Worm (Caenorhabditis elegans) whole organism, young adult: ENCODE data around the gene dmd-9.
"Not testable (repeated sequence)": the region's sequence is repeated elsewhere in the genome, so short reads cannot be mapped to it uniquely, and the experiment has no call there.

Experiments
- Y67H2A.10 ChIP-seq: fragments of 200-800 bp; sonication (Bioruptor generic); conservative IDR thresholded peaks from 2 replicates; pipeline ENCODE4 v1.3.6; 2022; ENCODE audit warnings: missing genetic modification reagents, missing genetic modification characterization, missing compliant biosample characterization
- madf-8 ChIP-seq: fragments of 200-800 bp; sonication (Bioruptor generic); conservative IDR thresholded peaks from 2 replicates; pipeline ENCODE4 v1.3.6; 2022; ENCODE audit warnings: missing genetic modification reagents, missing genetic modification characterization, missing compliant biosample characterization
- tbx-9 ChIP-seq: sonication (generic microtip); optimal IDR thresholded peaks from 2 replicates; lab custom pipeline; 2016; ENCODE audit warnings: borderline replicate concordance, missing genetic modification characterization, inconsistent platforms, missing compliant biosample characterization

- TF ChIP-seq Y67H2A.10; madf-8 (GFP tag; lab: Robert Waterston, UW); tbx-9 (tag; lab: Kevin White, UChicago): not testable (repeated sequence)
Observed at ce11 chrIV:3302058-3302457, 47.7 kb upstream of the dmd-9 start, which contains the start of gene W08E12.4.
